Fruit fly (Drosophila melanogaster): ENCODE data around the gene Srg3.

dm6 chr3L:9430608-9430952 lies 12.5 kb upstream of the Srg3 start:
- TF ChIP-seq Hnf4 (GFP tag; optimal IDR thresholded peaks at IDR 0.05) (no peak), Jra (GFP tag; optimal IDR thresholded peaks at IDR 0.05) (no peak), dmrt93B (GFP tag; optimal IDR thresholded peaks at IDR 0.05) (no peak), Myc (optimal IDR thresholded peaks at IDR 0.05) (no peak), usp (GFP tag; optimal IDR thresholded peaks at IDR 0.05) (no peak), psq (GFP tag; optimal IDR thresholded peaks at IDR 0.05) (no peak), pan (optimal IDR thresholded peaks at IDR 0.05) (no peak), h (GFP tag; optimal IDR thresholded peaks at IDR 0.05) (no peak)

Measured in whole organism, wandering third instar larva.